Fruit fly (Drosophila melanogaster) whole organism, pupa: ENCODE measurements around the gene Duba.

Experiments used
- CG12605 ChIP-seq: fragments of 200-800 bp; sonication (Bioruptor generic); IDR thresholded peaks from 2 replicates; pipeline ENCODE4 v1.3.6; 2022; ENCODE audit warnings: missing biosample characterization, missing genetic modification characterization
- CG13204 ChIP-seq: fragments of 200-800 bp; sonication (Bioruptor generic); optimal IDR thresholded peaks from 2 replicates; lab custom pipeline; 2018; ENCODE audit warnings: missing biosample characterization, mild to moderate bottlenecking, missing genetic modification characterization, moderate library complexity
- CG14655 ChIP-seq: fragments of 200-800 bp; sonication (Bioruptor generic); optimal IDR thresholded peaks from 3 replicates; lab custom pipeline; 2017; ENCODE audit warnings: mild to moderate bottlenecking, missing biosample characterization, missing genetic modification reagents, missing genetic modification characterization
- CG15710 ChIP-seq: fragments of 200-800 bp; sonication (Bioruptor generic); optimal IDR thresholded peaks from 2 replicates; lab custom pipeline; 2018; ENCODE audit warnings: missing biosample characterization, mild to moderate bottlenecking, missing genetic modification characterization, moderate library complexity
- CG32121 ChIP-seq: fragments of 200-800 bp; sonication (Bioruptor generic); IDR thresholded peaks from 2 replicates; pipeline ENCODE4 v1.3.6; 2022; ENCODE audit warnings: missing biosample characterization, missing genetic modification characterization
- CG8159 ChIP-seq: fragments of 200-800 bp; sonication (Bioruptor generic); optimal IDR thresholded peaks from 3 replicates; lab custom pipeline; 2018; ENCODE audit warnings: missing biosample characterization, mild to moderate bottlenecking, missing genetic modification characterization, moderate library complexity
- D1 ChIP-seq: fragments of 200-800 bp; sonication (Bioruptor generic); optimal IDR thresholded peaks from 2 replicates; lab custom pipeline; 2018; ENCODE audit warnings: missing biosample characterization, mild to moderate bottlenecking, missing genetic modification characterization, moderate library complexity
- EcR ChIP-seq: fragments of 200-800 bp; sonication (Bioruptor generic); optimal IDR thresholded peaks from 3 replicates; lab custom pipeline; 2019; ENCODE audit warnings: missing biosample characterization, missing genetic modification characterization, mild to moderate bottlenecking, moderate library complexity, missing genetic modification reagents
- Pif1A ChIP-seq: fragments of 200-800 bp; sonication (Bioruptor generic); optimal IDR thresholded peaks from 3 replicates; lab custom pipeline; 2016; ENCODE audit warnings: missing biosample characterization, missing genetic modification characterization
- fd96Ca ChIP-seq: fragments of 200-800 bp; sonication (Bioruptor generic); IDR thresholded peaks from 3 replicates; pipeline ENCODE4 v1.3.6; 2022; ENCODE audit warnings: missing biosample characterization, missing genetic modification characterization
- rn ChIP-seq: fragments of 200-800 bp; sonication (Bioruptor generic); IDR thresholded peaks from 2 replicates; pipeline ENCODE4 v1.3.6; 2022; ENCODE audit warnings: missing biosample characterization, missing genetic modification characterization

DNA sequence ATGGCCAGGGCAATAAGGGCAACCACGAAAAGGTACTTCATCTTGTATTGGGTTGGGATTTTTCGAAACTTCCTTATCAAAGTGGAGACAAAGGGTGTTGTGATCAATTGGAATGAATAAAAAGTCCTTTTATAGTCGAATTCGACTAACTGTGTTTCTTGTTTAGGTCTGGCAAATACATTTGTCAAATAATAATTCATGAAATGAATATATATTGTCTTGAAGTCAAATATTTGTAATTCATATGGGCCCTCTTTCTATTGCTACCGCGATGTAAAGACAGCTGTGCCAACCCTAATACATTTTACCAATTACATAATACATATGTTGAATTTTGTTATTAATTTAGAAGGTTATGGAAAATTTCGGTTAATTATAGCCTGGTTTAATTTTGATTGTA, 31.9 kb downstream of the Duba start, which contains the start of gene CG33271:
- TF ChIP-seq CG12605 (GFP tag; lab: Robert Waterston, UW): no peak
- TF ChIP-seq rn: no peak
- TF ChIP-seq CG13204 (GFP tag; lab: Kevin White, UChicago): no peak
- no peak for TF ChIP-seq EcR (GFP tag; lab: Kevin White, UChicago)
- no peak for TF ChIP-seq CG32121 (GFP tag; lab: Robert Waterston, UW)
- no peak for TF ChIP-seq Pif1A (GFP tag; lab: Kevin White, UChicago)
- no peak for TF ChIP-seq D1 (tag; lab: Kevin White, UChicago)
- no peak for TF ChIP-seq fd96Ca (GFP tag; lab: Robert Waterston, UW)
- no peak for TF ChIP-seq CG14655
- TF ChIP-seq CG8159 (tag; lab: Kevin White, UChicago): no peak
- no peak for TF ChIP-seq CG15710 (tag; lab: Kevin White, UChicago)
